Fruit fly (Drosophila melanogaster): Measurements from ENCODE around the gene CG31988.

Gene CG31988

DNA sequence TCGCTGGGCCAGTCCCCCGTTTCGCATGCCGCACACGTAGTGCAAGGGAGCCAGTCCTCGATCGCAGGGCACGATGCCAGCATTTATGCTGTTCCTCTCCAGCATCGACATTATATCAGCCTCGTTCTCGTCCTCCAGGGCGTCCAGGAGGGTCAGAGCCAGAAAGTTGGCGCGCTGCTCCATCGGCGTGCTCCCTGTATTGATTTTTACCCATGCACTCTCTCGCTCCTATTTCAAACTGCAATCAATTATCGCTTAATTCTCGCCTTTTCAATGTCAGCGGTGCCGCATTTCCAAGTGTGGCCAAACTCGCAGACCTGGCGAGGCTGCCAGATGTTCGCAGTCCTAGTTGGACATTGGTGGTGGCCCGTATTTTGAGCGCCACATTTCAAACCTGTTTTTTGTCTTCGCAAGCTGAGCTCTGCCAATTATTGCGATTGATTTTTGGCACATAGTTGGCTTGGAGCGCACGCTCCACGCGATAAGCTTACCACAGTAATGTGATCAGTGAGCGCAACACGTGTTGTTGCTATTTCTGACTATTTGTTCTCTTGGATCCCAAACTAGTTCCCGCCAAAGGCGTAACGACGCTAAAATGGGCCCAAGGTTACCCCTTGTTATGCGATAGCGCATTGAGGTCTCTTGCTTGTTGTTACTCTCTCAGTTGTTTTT, 15.8 kb upstream of the CG31988 start, which contains the start of gene CG8679:
TSS of gene CG8679 (minus strand) at position 305 of the 672 bp plus-strand sequence.
- no peak for TF ChIP-seq Rel (GFP tag; optimal IDR thresholded peaks at IDR 0.05)
- TF ChIP-seq Rel (tag; optimal IDR thresholded peaks at IDR 0.05): peak; percentile 72
- no peak for TF ChIP-seq fru (GFP tag; optimal IDR thresholded peaks at IDR 0.05)
- TF ChIP-seq dmrt93B (GFP tag; optimal IDR thresholded peaks at IDR 0.05): no peak
- peak; percentile 30 for TF ChIP-seq Vsx2 (GFP tag; optimal IDR thresholded peaks at IDR 0.05; ENCODE audit: partially characterized antibody)

dm6 chr2L:21214961-21215362, 12.4 kb upstream of the CG31988 start:
- TF ChIP-seq psq (GFP tag; optimal IDR thresholded peaks at IDR 0.05) (peak; percentile 43), br (GFP tag; optimal IDR thresholded peaks at IDR 0.05) (peak; percentile 66), ey (GFP tag; optimal IDR thresholded peaks at IDR 0.05) (peak; percentile 65), Hr78 (GFP tag; optimal IDR thresholded peaks at IDR 0.05) (no peak), rgr (GFP tag; optimal IDR thresholded peaks at IDR 0.05) (peak; percentile 62), HLH106 (tag; optimal IDR thresholded peaks at IDR 0.05) (peak; percentile 46), Hnf4 (GFP tag; optimal IDR thresholded peaks at IDR 0.05) (peak; percentile 93), CrebA (GFP tag; optimal IDR thresholded peaks at IDR 0.05; ENCODE audit: borderline replicate concordance) (no peak), dl (GFP tag; optimal IDR thresholded peaks at IDR 0.05; ENCODE audit: insufficient read depth in 1 of 2, partially characterized antibody in 2 of 2) (peak in 1 of 2 experiments; percentile 15), dsf (GFP tag; optimal IDR thresholded peaks at IDR 0.05; ENCODE audit: borderline replicate concordance) (no peak), usp (GFP tag; optimal IDR thresholded peaks at IDR 0.05) (no peak), sv (GFP tag; optimal IDR thresholded peaks at IDR 0.05) (peak; percentile 13), jim (GFP tag; optimal IDR thresholded peaks at IDR 0.05) (peak; percentile 67), Vsx2 (GFP tag; optimal IDR thresholded peaks at IDR 0.05; ENCODE audit: partially characterized antibody) (peak; percentile 78), woc (GFP tag; optimal IDR thresholded peaks at IDR 0.05) (peak; percentile 44), tai (GFP tag; optimal IDR thresholded peaks at IDR 0.05) (peak; percentile 80), Jra (GFP tag; optimal IDR thresholded peaks at IDR 0.05) (peak; percentile 48), lola (GFP tag; optimal IDR thresholded peaks at IDR 0.05) (no peak), Abd-B (GFP tag; optimal IDR thresholded peaks at IDR 0.05) (no peak), sage (GFP tag; optimal IDR thresholded peaks at IDR 0.05) (no peak), Mio (GFP tag; optimal IDR thresholded peaks at IDR 0.05) (peak; percentile 44), h (GFP tag; optimal IDR thresholded peaks at IDR 0.05) (peak; percentile 83), CG32264 (GFP tag; optimal IDR thresholded peaks at IDR 0.05) (no peak), CG9705 (GFP tag; optimal IDR thresholded peaks at IDR 0.05) (no peak), Dif (GFP tag; optimal IDR thresholded peaks at IDR 0.05; ENCODE audit: partially characterized antibody) (peak; percentile 60), foxo (GFP tag; optimal IDR thresholded peaks at IDR 0.05) (peak in 1 of 2 experiments; percentile 74), GATAd (GFP tag; optimal IDR thresholded peaks at IDR 0.05) (no peak), Hr83 (GFP tag; optimal IDR thresholded peaks at IDR 0.05; ENCODE audit: poor library complexity, severe bottlenecking) (peak; percentile 4), Rel (GFP tag; optimal IDR thresholded peaks at IDR 0.05) (no peak), Rel (tag; optimal IDR thresholded peaks at IDR 0.05) (peak; percentile 44), Dfd (GFP tag; optimal IDR thresholded peaks at IDR 0.05) (no peak), pan (optimal IDR thresholded peaks at IDR 0.05) (no peak), Myc (optimal IDR thresholded peaks at IDR 0.05) (peak; percentile 54), brk (GFP tag; optimal IDR thresholded peaks at IDR 0.05) (peak; percentile 49), Sp1 (GFP tag; optimal IDR thresholded peaks at IDR 0.05) (no peak), dmrt93B (GFP tag; optimal IDR thresholded peaks at IDR 0.05) (no peak), OdsH (GFP tag; optimal IDR thresholded peaks at IDR 0.05) (peak; percentile 65), fru (GFP tag; optimal IDR thresholded peaks at IDR 0.05) (peak; percentile 90), N (GFP tag; optimal IDR thresholded peaks at IDR 0.05) (peak; percentile 2)

Measured in whole organism, wandering third instar larva.